Fruit fly (Drosophila melanogaster): ENCODE results near the gene CG42337.

- TF ChIP-seq Snoo (tag; optimal IDR thresholded peaks at IDR 0.05) (no peak), CG17806 (tag; optimal IDR thresholded peaks at IDR 0.05) (no peak), CG10348 (GFP tag; IDR thresholded peaks at IDR 0.05) (no peak), CG12605 (GFP tag; IDR thresholded peaks at IDR 0.05) (no peak)
Observed at dm6 chr3L:21205496-21205824, 12.3 kb upstream of the CG42337 start.

All from whole organism, pupa.